Worm (Caenorhabditis elegans) whole organism, midembryonic: Measurements from ENCODE around the gene tbp-1.

Source experiments
- T22C8.4 ChIP-seq: fragments of 200-800 bp; sonication (Bioruptor generic); IDR thresholded peaks from 2 replicates; pipeline ENCODE4 v1.3.6; 2022; ENCODE audit warnings: missing genetic modification characterization, missing compliant biosample characterization
- cog-1 ChIP-seq: sonication (generic microtip); optimal IDR thresholded peaks from 2 replicates; lab custom pipeline; 2016; ENCODE audit warnings: missing genetic modification characterization, missing compliant biosample characterization

DNA sequence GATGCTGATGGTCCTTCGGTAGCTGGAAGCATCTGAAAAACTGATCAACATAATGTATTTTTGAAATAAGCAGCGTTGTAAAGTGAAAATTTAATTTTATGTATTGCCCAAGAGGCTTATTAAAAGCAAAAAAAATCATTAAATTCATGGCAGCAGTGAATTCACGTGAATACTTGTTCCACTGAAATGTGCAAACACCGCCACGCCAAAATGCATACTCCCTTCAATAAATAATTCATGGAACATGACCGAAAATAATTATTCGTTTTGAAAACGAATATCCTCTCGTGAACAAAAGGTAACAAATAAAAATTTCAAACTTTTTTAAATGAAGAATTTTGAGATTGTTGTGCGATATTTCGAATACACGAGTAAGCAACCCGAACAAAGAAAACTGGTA, 26.5 kb upstream of the tbp-1 start, which contains the start of gene F08F8.10:
- TF ChIP-seq T22C8.4 (GFP tag; lab: Robert Waterston, UW) (no peak), cog-1 (peak; percentile 19)
